Worm (Caenorhabditis elegans): Measurements from ENCODE around the gene ZK546.5.
A peak's percentile ranks its signal among the peaks of the same experiment; 100 is the strongest.

ZK546.5 gene

ce11 chrII:4904277-4904676 lies 31.3 kb upstream of the ZK546.5 start (continued):
- no peak for TF ChIP-seq daf-19 (GFP tag; conservative IDR thresholded peaks at IDR 0.05)
- TF ChIP-seq php-3 (GFP tag; IDR thresholded peaks at IDR 0.05), result 0 out of 2 replicates have a peak, but pooled peaks have one; percentile 37
- TF ChIP-seq F37D6.2 (tag; optimal IDR thresholded peaks at IDR 0.05), result peak; percentile 40
- no peak for TF ChIP-seq aha-1 (tag)
- no peak for TF ChIP-seq egl-27 (tag; optimal IDR thresholded peaks at IDR 0.05)
- TF ChIP-seq zip-2 (tag; optimal IDR thresholded peaks at IDR 0.05), result no peak
- no peak for TF ChIP-seq ZK337.2 (GFP tag; IDR thresholded peaks at IDR 0.05)
- TF ChIP-seq ceh-20 (GFP tag; IDR thresholded peaks at IDR 0.05), result peak; percentile 66; the same call in 1 of the 2 replicates
- no peak for TF ChIP-seq aly-2 (tag; optimal IDR thresholded peaks at IDR 0.05)
- TF ChIP-seq ztf-11 (tag; optimal IDR thresholded peaks at IDR 0.05), result no peak
- peak; percentile 80 for TF ChIP-seq mxl-3 (GFP tag; optimal IDR thresholded peaks at IDR 0.05)
- TF ChIP-seq nhr-102 (tag; optimal IDR thresholded peaks at IDR 0.05), result peak; percentile 11
- TF ChIP-seq zfp-2 (tag; optimal IDR thresholded peaks at IDR 0.05), result no peak
- peak; percentile 73 for TF ChIP-seq nhr-28 (tag; optimal IDR thresholded peaks at IDR 0.05)
- TF ChIP-seq nhr-6 (tag; optimal IDR thresholded peaks at IDR 0.05), result peak; percentile 41
- peak; percentile 7 for TF ChIP-seq snpc-4 (tag; optimal IDR thresholded peaks at IDR 0.05)
- TF ChIP-seq saeg-2 (GFP tag; IDR thresholded peaks at IDR 0.05), result no peak
- peak in 1 of 2 experiments; percentile 16 for TF ChIP-seq daf-16 (GFP tag; optimal IDR thresholded peaks at IDR 0.05)
- peak; percentile 64 for TF ChIP-seq daf-16 (tag; optimal IDR thresholded peaks at IDR 0.05)
- TF ChIP-seq dmd-6 (GFP tag; IDR thresholded peaks at IDR 0.05), result peak; percentile 66
- no peak for TF ChIP-seq F26F4.8 (GFP tag; conservative IDR thresholded peaks at IDR 0.05)
- peak; percentile 50 for TF ChIP-seq ama-1 (optimal IDR thresholded peaks at IDR 0.05)
- no peak for TF ChIP-seq tag-97 (GFP tag; IDR thresholded peaks at IDR 0.05)
- peak; percentile 33 for TF ChIP-seq fkh-10 (GFP tag; optimal IDR thresholded peaks at IDR 0.05)
- no peak for TF ChIP-seq lin-39 (tag; optimal IDR thresholded peaks at IDR 0.05)
- TF ChIP-seq hlh-30 (tag; optimal IDR thresholded peaks at IDR 0.05; ENCODE audit: insufficient read depth), result peak; percentile 89
- peak; percentile 25 for TF ChIP-seq T20F7.1 (GFP tag; optimal IDR thresholded peaks at IDR 0.05)
- no peak for TF ChIP-seq ZK546.5 (tag; optimal IDR thresholded peaks at IDR 0.05)
- TF ChIP-seq Y5F2A.4 (GFP tag; optimal IDR thresholded peaks at IDR 0.05), result no peak
- no peak for TF ChIP-seq D1046.2 (GFP tag; IDR thresholded peaks at IDR 0.05)
- peak; percentile 37; the same call in 1 of the 2 replicates for TF ChIP-seq pha-4 (GFP tag; IDR thresholded peaks at IDR 0.05)
- TF ChIP-seq pha-4 (tag; optimal IDR thresholded peaks at IDR 0.05), result peak; percentile 23
- no peak for TF ChIP-seq ceh-28 (tag; optimal IDR thresholded peaks at IDR 0.05)
- TF ChIP-seq nhr-11 (tag; optimal IDR thresholded peaks at IDR 0.05), result peak; percentile 71
- peak; percentile 75 for TF ChIP-seq dve-1 (tag; optimal IDR thresholded peaks at IDR 0.05; ENCODE audit: insufficient read depth)
- no peak for TF ChIP-seq R02D3.7 (tag; optimal IDR thresholded peaks at IDR 0.05)
- TF ChIP-seq zfp-3 (GFP tag; conservative IDR thresholded peaks at IDR 0.05), result no peak
- TF ChIP-seq unc-62 (GFP tag; optimal IDR thresholded peaks at IDR 0.05 in 1 of 2), result peak in 1 of 2 experiments; percentile 98
- TF ChIP-seq unc-62 (tag; optimal IDR thresholded peaks at IDR 0.05), result no peak
- no peak for TF ChIP-seq ceh-44 (GFP tag; IDR thresholded peaks at IDR 0.05)
- TF ChIP-seq nhr-111 (GFP tag; optimal IDR thresholded peaks at IDR 0.05), result no peak
- no peak for TF ChIP-seq madf-5 (GFP tag; IDR thresholded peaks at IDR 0.05)
- peak; percentile 58; the same call in 1 of the 2 replicates for TF ChIP-seq mdt-29 (GFP tag; IDR thresholded peaks at IDR 0.05)
- no peak for TF ChIP-seq gei-8 (GFP tag; optimal IDR thresholded peaks at IDR 0.05)
- peak; percentile 77 for TF ChIP-seq nhr-77 (tag; optimal IDR thresholded peaks at IDR 0.05)
- no peak for TF ChIP-seq F44E2.7 (GFP tag; IDR thresholded peaks at IDR 0.05)
- no peak for TF ChIP-seq lim-7 (GFP tag; IDR thresholded peaks at IDR 0.05)
- no peak for TF ChIP-seq lin-29 (GFP tag; IDR thresholded peaks at IDR 0.05)
- no peak for TF ChIP-seq cey-2 (tag; optimal IDR thresholded peaks at IDR 0.05; ENCODE audit: borderline replicate concordance, insufficient read depth)
- no peak for TF ChIP-seq snpc-1.2 (GFP tag; IDR thresholded peaks at IDR 0.05)
- TF ChIP-seq lin-38 (GFP tag; IDR thresholded peaks at IDR 0.05), result peak; percentile 74
- TF ChIP-seq ctbp-1 (GFP tag; IDR thresholded peaks at IDR 0.05), result peak; percentile 41; the same call in 1 of the 2 replicates
- peak; percentile 45; the same call in 1 of the 2 replicates for TF ChIP-seq tra-1 (GFP tag; IDR thresholded peaks at IDR 0.05)

All from whole organism, L4 larva.